Worm (Caenorhabditis elegans) whole organism, young adult: ENCODE data around the gene fsn-1.
A peak's percentile ranks its signal among the peaks of the same experiment; 100 is the strongest.

ENCODE experiments used
- B0261.1 ChIP-seq: sonication (generic microtip); optimal IDR thresholded peaks from 2 replicates; lab custom pipeline; 2016; ENCODE audit warnings: mild to moderate bottlenecking, missing genetic modification characterization, moderate library complexity, missing compliant biosample characterization
- F55B11.4 ChIP-seq: sonication (generic microtip); optimal IDR thresholded peaks from 2 replicates; lab custom pipeline; 2016; ENCODE audit warnings: missing compliant biosample characterization, missing genetic modification characterization, borderline replicate concordance; ENCODE audit not compliant: insufficient read depth
- Y53F4B.3 ChIP-seq: fragments of 200-800 bp; sonication (Bioruptor generic); IDR thresholded peaks from 2 replicates; pipeline ENCODE4 v1.3.6; 2022; ENCODE audit warnings: missing genetic modification reagents, missing genetic modification characterization, missing compliant biosample characterization
- Y67H2A.10 ChIP-seq: fragments of 200-800 bp; sonication (Bioruptor generic); conservative IDR thresholded peaks from 2 replicates; pipeline ENCODE4 v1.3.6; 2022; ENCODE audit warnings: missing genetic modification reagents, missing genetic modification characterization, missing compliant biosample characterization
- ZK185.1 ChIP-seq: sonication (generic microtip); optimal IDR thresholded peaks from 2 replicates; lab custom pipeline; 2016; ENCODE audit warnings: mild to moderate bottlenecking, missing genetic modification characterization, missing compliant biosample characterization; ENCODE audit not compliant: poor library complexity, severe bottlenecking
- bed-1 ChIP-seq: fragments of 200-800 bp; sonication (Bioruptor generic); IDR thresholded peaks from 2 replicates; pipeline ENCODE4 v1.3.6; 2022; ENCODE audit warnings: missing genetic modification reagents, missing genetic modification characterization, missing compliant biosample characterization
- ccch-3 ChIP-seq: fragments of 200-800 bp; sonication (Bioruptor generic); optimal IDR thresholded peaks from 2 replicates; lab custom pipeline; 2018; ENCODE audit warnings: mild to moderate bottlenecking, missing genetic modification characterization, missing compliant biosample characterization
- cebp-1 ChIP-seq, 2 experiments: fragments of 200-800 bp in 1 of 2; sonication (Bioruptor generic) in 1 of 2; sonication (generic microtip) in 1 of 2; IDR thresholded peaks in 1 of 2; optimal IDR thresholded peaks in 1 of 2; 2 replicates each; pipeline versions ENCODE4 v1.3.6 to Lab custom; 2017 to 2022; ENCODE audit warnings: missing compliant biosample characterization in 2 of 2, missing genetic modification characterization in 2 of 2, mild to moderate bottlenecking in 1 of 2, missing genetic modification reagents in 1 of 2, moderate library complexity in 1 of 2
- ceh-100 ChIP-seq: fragments of 200-800 bp; sonication (Bioruptor generic); IDR thresholded peaks from 2 replicates; pipeline ENCODE4 v1.3.6; 2022; ENCODE audit warnings: missing genetic modification reagents, missing genetic modification characterization, missing compliant biosample characterization
- die-1 ChIP-seq: sonication (generic microtip); optimal IDR thresholded peaks from 2 replicates; lab custom pipeline; 2016; ENCODE audit warnings: missing genotype, mild to moderate bottlenecking, missing genetic modification characterization, missing compliant biosample characterization
- dox-1 ChIP-seq: fragments of 200-800 bp; sonication (Bioruptor generic); IDR thresholded peaks from 2 replicates; pipeline ENCODE4 v1.3.6; 2022; ENCODE audit warnings: missing genetic modification reagents, missing genetic modification characterization, missing compliant biosample characterization
- dpff-1 ChIP-seq: sonication (generic microtip); optimal IDR thresholded peaks from 2 replicates; lab custom pipeline; 2017; ENCODE audit warnings: mild to moderate bottlenecking, missing genetic modification characterization, missing compliant biosample characterization
- efl-1 ChIP-seq: fragments of 150-350 bp; optimal IDR thresholded peaks from 2 replicates; lab custom pipeline; 2014; ENCODE audit warnings: missing biosample characterization, missing genetic modification reagents, missing genetic modification characterization
- egl-18 ChIP-seq: fragments of 200-800 bp; sonication (Bioruptor generic); IDR thresholded peaks from 2 replicates; pipeline ENCODE4 v1.3.6; 2022; ENCODE audit warnings: missing genetic modification reagents, missing genetic modification characterization, missing compliant biosample characterization
- him-1 ChIP-seq: sonication (generic microtip); optimal IDR thresholded peaks from 2 replicates; lab custom pipeline; 2016; ENCODE audit warnings: missing genotype, missing genetic modification reagents, missing genetic modification characterization, missing compliant biosample characterization
- hlh-26 ChIP-seq: fragments of 200-800 bp; sonication (Bioruptor generic); conservative IDR thresholded peaks from 2 replicates; pipeline ENCODE4 v1.3.6; 2022; ENCODE audit warnings: missing genetic modification reagents, missing genetic modification characterization, missing compliant biosample characterization
- hmg-1.2 ChIP-seq: fragments of 200-800 bp; sonication (Bioruptor generic); IDR thresholded peaks from 2 replicates; pipeline ENCODE4 v1.3.6; 2022; ENCODE audit warnings: missing genetic modification reagents, missing genetic modification characterization, missing compliant biosample characterization
- hsf-1 ChIP-seq: fragments of 200-800 bp; sonication (Bioruptor generic); IDR thresholded peaks from 2 replicates; pipeline ENCODE4 v1.3.6; 2022; ENCODE audit warnings: missing genetic modification reagents, missing genetic modification characterization, missing compliant biosample characterization
- lag-1 ChIP-seq: fragments of 200-800 bp; sonication (Bioruptor generic); IDR thresholded peaks from 2 replicates; pipeline ENCODE4 v1.3.6; 2022; ENCODE audit warnings: missing genetic modification reagents, missing genetic modification characterization, missing compliant biosample characterization
- lin-26 ChIP-seq: fragments of 200-800 bp; sonication (Bioruptor generic); IDR thresholded peaks from 2 replicates; pipeline ENCODE4 v1.3.6; 2022; ENCODE audit warnings: missing genetic modification reagents, missing genetic modification characterization, missing compliant biosample characterization
- lin-35 ChIP-seq, 3 experiments: fragments of 150-350 bp in 2 of 3; sonication (generic microtip) in 1 of 3; optimal IDR thresholded peaks; 2 replicates each; lab custom pipeline; 2014 to 2018; ENCODE audit warnings: missing biosample characterization in 3 of 3, missing genetic modification characterization in 3 of 3, missing genetic modification reagents in 3 of 3
- lir-1 ChIP-seq: fragments of 200-800 bp; sonication (Bioruptor generic); conservative IDR thresholded peaks from 2 replicates; pipeline ENCODE4 v1.3.6; 2022; ENCODE audit warnings: missing genetic modification reagents, missing genetic modification characterization, missing compliant biosample characterization
- madf-6 ChIP-seq: fragments of 200-800 bp; sonication (Bioruptor generic); IDR thresholded peaks from 2 replicates; pipeline ENCODE4 v1.3.6; 2022; ENCODE audit warnings: missing genetic modification reagents, missing genetic modification characterization, missing compliant biosample characterization
- mel-28 ChIP-seq: sonication (generic microtip); optimal IDR thresholded peaks from 2 replicates; lab custom pipeline; 2016; ENCODE audit warnings: borderline replicate concordance, mild to moderate bottlenecking, missing genetic modification characterization, missing compliant biosample characterization
- nhr-80 ChIP-seq: sonication (generic microtip); optimal IDR thresholded peaks from 2 replicates; lab custom pipeline; 2016; ENCODE audit warnings: missing genetic modification characterization, missing compliant biosample characterization
- pha-4 ChIP-seq: fragments of 150-350 bp; sonication (generic microtip); optimal IDR thresholded peaks from 2 replicates; lab custom pipeline; 2014; ENCODE audit warnings: missing biosample characterization, missing genetic modification reagents, missing genetic modification characterization
- rec-8 ChIP-seq, 2 experiments: sonication (generic microtip); optimal IDR thresholded peaks; 2 replicates each; lab custom pipeline; 2016; ENCODE audit warnings: mild to moderate bottlenecking in 2 of 2, missing genetic modification characterization in 2 of 2, missing genetic modification reagents in 2 of 2, missing genotype in 2 of 2, missing biosample characterization in 1 of 2, missing compliant biosample characterization in 1 of 2, moderate library complexity in 1 of 2
- tbp1 ChIP-seq: fragments of 200-800 bp; sonication (Bioruptor generic); optimal IDR thresholded peaks from 2 replicates; lab custom pipeline; 2018; ENCODE audit warnings: mild to moderate bottlenecking, missing genetic modification characterization, missing compliant biosample characterization
- unc-62 ChIP-seq: fragments of 150-350 bp; optimal IDR thresholded peaks from 2 replicates; lab custom pipeline; 2014; ENCODE audit warnings: missing biosample characterization, missing genetic modification reagents, missing genetic modification characterization
- xnd-1 ChIP-seq: sonication (generic microtip); optimal IDR thresholded peaks from 2 replicates; lab custom pipeline; 2016; ENCODE audit warnings: missing genotype, missing genetic modification reagents, missing genetic modification characterization, missing compliant biosample characterization
- zfh-2 ChIP-seq: fragments of 200-800 bp; sonication (Bioruptor generic); conservative IDR thresholded peaks from 2 replicates; pipeline ENCODE4 v1.3.6; 2022; ENCODE audit warnings: missing genetic modification reagents, missing genetic modification characterization, missing compliant biosample characterization
- zim-3 ChIP-seq: sonication (generic microtip); optimal IDR thresholded peaks from 2 replicates; lab custom pipeline; 2017; ENCODE audit warnings: mild to moderate bottlenecking, missing genetic modification characterization, moderate library complexity, missing compliant biosample characterization
- ztf-18 ChIP-seq: sonication (generic microtip); optimal IDR thresholded peaks from 2 replicates; lab custom pipeline; 2016; ENCODE audit warnings: missing genotype, mild to moderate bottlenecking, missing genetic modification characterization, missing compliant biosample characterization
- ztf-6 ChIP-seq: fragments of 200-800 bp; sonication (Bioruptor generic); IDR thresholded peaks from 2 replicates; pipeline ENCODE4 v1.3.6; 2022; ENCODE audit warnings: missing genetic modification reagents, missing genetic modification characterization, missing compliant biosample characterization

fsn-1 gene

DNA sequence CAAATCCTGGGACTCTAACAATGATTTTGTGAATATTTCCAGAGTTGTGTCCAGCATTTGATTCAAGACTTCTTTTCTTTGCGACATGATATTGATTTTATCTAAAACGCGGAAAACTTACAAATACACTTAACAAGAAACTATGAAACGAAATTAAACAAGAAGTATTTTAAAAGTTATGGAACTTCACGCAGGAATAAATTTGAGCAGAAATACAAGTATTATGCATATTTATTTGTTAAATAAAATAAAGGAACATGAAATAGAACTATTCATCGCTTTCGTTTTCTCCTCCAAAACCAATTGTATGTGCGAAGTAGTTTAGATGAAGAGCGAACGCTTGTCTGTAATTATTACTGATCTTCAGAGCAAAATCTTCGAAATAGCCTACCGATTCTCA lies 33.3 kb upstream of the fsn-1 start, which contains the start of gene kbp-2:
kbp-2 (minus strand) TSS at position 101 of the 400 bp plus-strand sequence.
- TF ChIP-seq lin-26 (GFP tag; lab: Robert Waterston, UW) (no peak), zim-3 (no peak), pha-4 (tag; lab: Kevin White, UChicago) (no peak), tbp1 (GFP tag; lab: Kevin White, UChicago) (no peak)

DNA sequence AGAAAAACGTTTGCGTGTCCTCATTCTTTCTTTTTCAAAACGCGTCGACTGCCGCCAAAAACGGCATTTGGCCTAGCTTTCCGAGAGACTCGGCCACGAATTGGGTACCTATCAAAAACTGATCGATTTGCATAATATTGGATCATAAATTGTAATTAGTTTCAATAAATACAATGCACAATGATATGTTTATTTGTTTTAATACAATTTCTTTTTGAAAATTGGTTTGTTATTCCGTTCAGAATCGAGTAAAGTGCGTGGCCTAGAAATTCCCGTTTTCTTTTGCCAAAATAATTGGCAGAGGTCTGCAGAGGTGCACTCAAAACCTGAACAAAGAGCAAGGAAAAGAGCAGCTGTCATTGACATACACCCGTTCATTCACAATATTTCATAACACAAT lies 31.7 kb upstream of the fsn-1 start, which contains the start of gene F26F4.8:
F26F4.8 (minus strand) TSS at position 69 of the 400 bp plus-strand sequence.
- TF ChIP-seq hsf-1, result no peak
- peak; percentile 43; the same call in 1 of the 2 replicates for TF ChIP-seq dox-1 (GFP tag; lab: Robert Waterston, UW)
- no peak for TF ChIP-seq ceh-100 (GFP tag; lab: Robert Waterston, UW)
- no peak for TF ChIP-seq B0261.1 (tag; lab: Kevin White, UChicago)
- TF ChIP-seq ztf-18 (tag; lab: Kevin White, UChicago), result no peak
- TF ChIP-seq xnd-1, result no peak
- no peak for TF ChIP-seq Y53F4B.3 (GFP tag; lab: Robert Waterston, UW)
- TF ChIP-seq ztf-6 (GFP tag; lab: Robert Waterston, UW), result no peak
- peak; percentile 5 for TF ChIP-seq ZK185.1 (tag; lab: Kevin White, UChicago)
- no peak for TF ChIP-seq F55B11.4
- no peak for TF ChIP-seq zfh-2 (GFP tag; lab: Robert Waterston, UW)
- TF ChIP-seq die-1 (tag; lab: Kevin White, UChicago), result no peak
- no peak for TF ChIP-seq mel-28 (tag; lab: Kevin White, UChicago)
- TF ChIP-seq Y67H2A.10 (GFP tag; lab: Robert Waterston, UW), result no peak
- TF ChIP-seq nhr-80 (tag; lab: Kevin White, UChicago), result peak; percentile 51
- no peak for TF ChIP-seq lir-1
- no peak for TF ChIP-seq cebp-1 (GFP tag; IDR thresholded peaks at IDR 0.05; lab: Robert Waterston, UW)
- TF ChIP-seq cebp-1 (tag; optimal IDR thresholded peaks at IDR 0.05; lab: Kevin White, UChicago), result peak; percentile 67
- no peak for TF ChIP-seq lag-1 (GFP tag; lab: Robert Waterston, UW)
- TF ChIP-seq efl-1, result peak; percentile 20
- no peak for TF ChIP-seq egl-18 (GFP tag; lab: Robert Waterston, UW)
- TF ChIP-seq unc-62 (GFP tag; lab: Kevin White, UChicago), result no peak
- TF ChIP-seq ccch-3 (GFP tag; lab: Kevin White, UChicago), result no peak
- TF ChIP-seq hmg-1.2 (GFP tag; lab: Robert Waterston, UW), result no peak
- no peak for TF ChIP-seq madf-6 (GFP tag; lab: Robert Waterston, UW)
- no peak for TF ChIP-seq lin-35 (GFP tag; optimal IDR thresholded peaks at IDR 0.05; lab: Kevin White, UChicago)
- TF ChIP-seq him-1 (tag; lab: Kevin White, UChicago), result peak; percentile 7
- no peak for TF ChIP-seq rec-8 (tag; optimal IDR thresholded peaks at IDR 0.05; lab: Kevin White, UChicago)

DNA sequence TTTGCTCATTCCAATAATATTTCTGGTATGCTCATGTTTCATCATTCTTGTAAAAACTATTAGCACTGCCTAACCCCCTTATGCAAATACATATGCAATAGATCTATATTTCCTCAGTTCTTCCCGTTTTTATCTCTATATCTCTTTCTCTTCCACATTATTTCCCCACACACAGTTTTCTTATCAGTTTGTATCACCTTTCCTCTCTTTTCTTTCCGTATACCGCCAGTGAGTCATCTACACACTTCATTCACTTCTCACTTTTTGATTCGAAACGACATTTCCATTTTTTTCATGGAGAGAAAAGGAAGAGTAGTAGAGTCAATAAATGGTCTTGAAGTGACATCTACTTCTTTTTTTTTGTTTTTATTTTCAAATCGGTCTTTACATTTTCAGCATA lies 30.8 kb upstream of the fsn-1 start:
- TF ChIP-seq nhr-80 (tag; lab: Kevin White, UChicago) (peak; percentile 77), cebp-1 (GFP tag; IDR thresholded peaks at IDR 0.05; lab: Robert Waterston, UW) (no peak), cebp-1 (tag; optimal IDR thresholded peaks at IDR 0.05; lab: Kevin White, UChicago) (peak; percentile 6), hlh-26 (GFP tag; lab: Robert Waterston, UW) (no peak)

ce11 chrIII:4906896-4907295 lies 30.2 kb upstream of the fsn-1 start, which contains the start of gene rom-1:
TSS of gene rom-1 (plus strand) at chrIII:4907196.
- TF ChIP-seq bed-1 (no peak), dpff-1 (no peak)
